Worm (Caenorhabditis elegans): Measurements from ENCODE around the gene uroc-1.

uroc-1 gene

DNA sequence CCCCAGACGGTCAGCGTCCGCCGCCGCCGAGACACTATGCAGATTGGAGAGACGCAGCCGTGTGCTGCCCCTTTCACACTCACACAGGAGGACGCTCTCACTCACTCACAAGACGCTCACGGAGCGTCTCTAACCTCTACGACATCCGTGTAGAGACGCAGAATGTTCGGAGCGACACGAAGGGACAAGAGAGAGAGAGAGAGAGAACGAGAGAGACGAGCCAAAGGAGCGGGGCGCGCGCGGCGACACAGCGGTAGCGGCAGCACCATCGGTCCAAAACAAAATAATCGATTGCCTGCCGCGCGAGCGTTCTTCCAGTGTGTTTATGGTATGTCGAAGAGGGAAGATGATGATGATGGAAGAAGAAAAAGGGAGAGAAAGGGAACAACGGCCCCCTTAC, 50.2 kb downstream of the uroc-1 start (continued):
- TF ChIP-seq pag-3 (tag; optimal IDR thresholded peaks at IDR 0.05; ENCODE audit: borderline replicate concordance, insufficient read depth) (no peak), xbp-1 (tag; optimal IDR thresholded peaks at IDR 0.05) (peak; percentile 73), unc-98 (GFP tag; IDR thresholded peaks at IDR 0.05) (no peak), nhr-77 (tag; optimal IDR thresholded peaks at IDR 0.05) (peak; percentile 69), lir-3 (tag; optimal IDR thresholded peaks at IDR 0.05; ENCODE audit: poor library complexity) (no peak), ceh-8 (GFP tag; optimal IDR thresholded peaks at IDR 0.05) (peak; percentile 58), blmp-1 (tag; optimal IDR thresholded peaks at IDR 0.05) (peak; percentile 80), lin-39 (tag; optimal IDR thresholded peaks at IDR 0.05) (no peak), fkh-4 (tag; optimal IDR thresholded peaks at IDR 0.05; ENCODE audit: borderline replicate concordance) (peak; percentile 36), lin-14 (GFP tag; optimal IDR thresholded peaks at IDR 0.05) (peak; percentile 96), dpl-1 (GFP tag; optimal IDR thresholded peaks at IDR 0.05) (peak in 2 of 3 experiments; percentile 34 to 40), rnt-1 (tag; optimal IDR thresholded peaks at IDR 0.05) (peak; percentile 91), nhr-84 (tag; optimal IDR thresholded peaks at IDR 0.05) (no peak), efl-3 (GFP tag; optimal IDR thresholded peaks at IDR 0.05) (no peak), C34B4.2 (tag; optimal IDR thresholded peaks at IDR 0.05) (no peak), pqm-1 (tag; optimal IDR thresholded peaks at IDR 0.05) (no peak), elt-3 (tag; optimal IDR thresholded peaks at IDR 0.05) (no peak), C04F5.9 (tag; optimal IDR thresholded peaks at IDR 0.05) (peak; percentile 10), lin-15B (tag; optimal IDR thresholded peaks at IDR 0.05) (no peak), hpl-2 (GFP tag; optimal IDR thresholded peaks at IDR 0.05) (no peak), snpc-4 (tag; optimal IDR thresholded peaks at IDR 0.05) (peak; percentile 62), zag-1 (tag; optimal IDR thresholded peaks at IDR 0.05) (no peak), mdl-1 (tag; optimal IDR thresholded peaks at IDR 0.05) (peak in 1 of 2 experiments; percentile 75), nhr-11 (tag; optimal IDR thresholded peaks at IDR 0.05) (no peak), ceh-82 (tag; optimal IDR thresholded peaks at IDR 0.05) (peak; percentile 71 to 94 (median 85)), isw-1 (GFP tag; IDR thresholded peaks at IDR 0.05) (peak; percentile 61), nhr-47 (tag; optimal IDR thresholded peaks at IDR 0.05) (peak; percentile 87), hlh-17 (GFP tag; optimal IDR thresholded peaks at IDR 0.05; ENCODE audit: borderline replicate concordance) (no peak), sox-4 (tag; optimal IDR thresholded peaks at IDR 0.05) (peak; percentile 64), alr-1 (tag; optimal IDR thresholded peaks at IDR 0.05; ENCODE audit: borderline replicate concordance) (no peak), snu-23 (GFP tag; optimal IDR thresholded peaks at IDR 0.05) (peak; percentile 91), F16B12.6 (tag; optimal IDR thresholded peaks at IDR 0.05) (no peak), nhr-90 (tag; optimal IDR thresholded peaks at IDR 0.05; ENCODE audit: poor library complexity) (peak; percentile 85), mef-2 (tag; optimal IDR thresholded peaks at IDR 0.05) (peak; percentile 60), ceh-63 (GFP tag; optimal IDR thresholded peaks at IDR 0.05) (no peak), Y116A8C.19 (tag; optimal IDR thresholded peaks at IDR 0.05; ENCODE audit: borderline replicate concordance) (no peak), egl-27 (tag; optimal IDR thresholded peaks at IDR 0.05) (peak in 1 of 2 experiments; percentile 14), fkh-10 (GFP tag; optimal IDR thresholded peaks at IDR 0.05) (no peak), pax-3 (tag; optimal IDR thresholded peaks at IDR 0.05) (no peak), ets-5 (GFP tag; IDR thresholded peaks at IDR 0.05) (no peak)

DNA sequence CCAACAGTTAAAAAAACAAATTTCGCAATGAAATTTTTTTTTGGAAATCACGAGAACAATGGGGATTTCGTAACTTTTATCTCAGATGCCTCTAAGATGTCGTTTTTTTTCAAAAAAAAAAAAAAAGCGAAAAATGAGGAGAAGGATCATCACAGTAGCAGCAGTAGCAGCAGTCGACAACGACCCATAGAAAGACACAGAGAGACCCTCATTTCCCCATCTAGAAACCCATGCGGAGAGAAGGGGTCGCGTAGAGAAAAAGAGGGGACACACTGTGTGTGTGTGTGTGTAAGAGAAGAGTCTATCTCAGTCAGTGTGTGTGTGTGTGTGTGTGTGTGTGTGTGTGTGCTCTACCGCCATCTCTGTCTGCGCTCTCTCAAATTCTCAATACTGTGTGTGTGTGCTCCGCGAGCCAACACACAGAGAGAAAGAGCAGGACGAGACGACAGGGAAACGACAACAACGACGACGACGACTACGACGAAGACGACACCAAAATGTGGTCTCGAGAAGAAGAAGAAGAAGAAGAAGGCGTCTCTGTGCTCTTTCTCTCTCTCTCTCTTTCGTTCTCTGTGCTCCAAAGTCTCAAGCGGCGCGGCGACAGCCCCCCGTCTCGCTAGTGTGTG, 51.0 kb downstream of the uroc-1 start:
- no peak for TF ChIP-seq unc-98 (GFP tag; IDR thresholded peaks at IDR 0.05)
- peak; percentile 86 for TF ChIP-seq swsn-7 (tag; optimal IDR thresholded peaks at IDR 0.05)
- peak; percentile 24 to 75 for TF ChIP-seq lin-35 (GFP tag; optimal IDR thresholded peaks at IDR 0.05)
- TF ChIP-seq alr-1 (tag; optimal IDR thresholded peaks at IDR 0.05; ENCODE audit: borderline replicate concordance), result no peak
- peak; percentile 62 for TF ChIP-seq isw-1 (GFP tag; IDR thresholded peaks at IDR 0.05)
- TF ChIP-seq ceh-90 (tag; optimal IDR thresholded peaks at IDR 0.05), result peak; percentile 22
- TF ChIP-seq snpc-4 (tag; optimal IDR thresholded peaks at IDR 0.05), result no peak
- TF ChIP-seq aha-1 (tag; optimal IDR thresholded peaks at IDR 0.05), result no peak
- no peak for TF ChIP-seq tlp-1 (tag; optimal IDR thresholded peaks at IDR 0.05)
- TF ChIP-seq nhr-237 (tag; optimal IDR thresholded peaks at IDR 0.05), result peak; percentile 67
- peak in 1 of 2 experiments; percentile 39 for TF ChIP-seq ztf-11 (tag; optimal IDR thresholded peaks at IDR 0.05)
- peak; percentile 9 for TF ChIP-seq F16B12.6 (tag; optimal IDR thresholded peaks at IDR 0.05)
- peak; percentile 89 for TF ChIP-seq fkh-8 (tag; optimal IDR thresholded peaks at IDR 0.05)
- peak; percentile 70 for TF ChIP-seq nhr-19 (GFP tag; conservative IDR thresholded peaks at IDR 0.05)
- peak; percentile 28 for TF ChIP-seq skn-1 (tag; optimal IDR thresholded peaks at IDR 0.05)
- TF ChIP-seq hlh-17 (GFP tag; optimal IDR thresholded peaks at IDR 0.05; ENCODE audit: borderline replicate concordance), result no peak
- TF ChIP-seq xbp-1 (tag; optimal IDR thresholded peaks at IDR 0.05), result peak; percentile 47
- peak; percentile 50 for TF ChIP-seq egl-13 (tag; optimal IDR thresholded peaks at IDR 0.05)
